Fruit fly (Drosophila melanogaster): Measurements from ENCODE around the gene Ptp61F.
A peak's percentile ranks its signal among the peaks of the same experiment; 100 is the strongest.

The Ptp61F gene

dm6 chr3L:1348248-1348647, 126.8 kb downstream of the Ptp61F start (continued):
- TF ChIP-seq CG4318 (GFP tag; optimal IDR thresholded peaks at IDR 0.05) (no peak), CG31627 (GFP tag; optimal IDR thresholded peaks at IDR 0.05) (peak; percentile 82), CG3919 (GFP tag; optimal IDR thresholded peaks at IDR 0.05) (peak; percentile 79), pdm3 (GFP tag; optimal IDR thresholded peaks at IDR 0.05) (peak; percentile 85), CG6808 (GFP tag; optimal IDR thresholded peaks at IDR 0.05) (peak; percentile 63), Sox102F (GFP tag; optimal IDR thresholded peaks at IDR 0.05) (no peak), fd59A (GFP tag; optimal IDR thresholded peaks at IDR 0.05) (peak; percentile 73), CG8632 (GFP tag; optimal IDR thresholded peaks at IDR 0.05) (peak; percentile 67), CG11902 (GFP tag; optimal IDR thresholded peaks at IDR 0.05) (peak; percentile 66), OdsH (GFP tag; optimal IDR thresholded peaks at IDR 0.05) (peak; percentile 85), vri (GFP tag; optimal IDR thresholded peaks at IDR 0.05) (peak; percentile 14), CG10631 (GFP tag; optimal IDR thresholded peaks at IDR 0.05) (peak; percentile 71), topi (GFP tag; optimal IDR thresholded peaks at IDR 0.05) (peak; percentile 78), Hr38 (GFP tag; optimal IDR thresholded peaks at IDR 0.05) (no peak), ss (GFP tag; optimal IDR thresholded peaks at IDR 0.05) (peak; percentile 83 to 84), net (GFP tag; optimal IDR thresholded peaks at IDR 0.05) (no peak), CG6163 (GFP tag; IDR thresholded peaks at IDR 0.05) (peak; percentile 92), CG6276 (GFP tag; optimal IDR thresholded peaks at IDR 0.05) (no peak), CG9139 (GFP tag; optimal IDR thresholded peaks at IDR 0.05) (no peak), Smox (GFP tag; optimal IDR thresholded peaks at IDR 0.05) (no peak), Met (GFP tag; optimal IDR thresholded peaks at IDR 0.05) (peak; percentile 80), fkh (GFP tag; optimal IDR thresholded peaks at IDR 0.05) (no peak), Blimp-1 (GFP tag; optimal IDR thresholded peaks at IDR 0.05) (no peak), spab (GFP tag; optimal IDR thresholded peaks at IDR 0.05) (peak; percentile 48), dsx (GFP tag; optimal IDR thresholded peaks at IDR 0.05; ENCODE audit: poor library complexity, severe bottlenecking) (peak; percentile 70), Sox14 (GFP tag; optimal IDR thresholded peaks at IDR 0.05) (peak; percentile 84), Gug (GFP tag; IDR thresholded peaks at IDR 0.05) (peak; percentile 73), acj6 (GFP tag; optimal IDR thresholded peaks at IDR 0.05) (peak; percentile 82), CG8319 (GFP tag; optimal IDR thresholded peaks at IDR 0.05) (peak; percentile 69), Lpt (GFP tag; optimal IDR thresholded peaks at IDR 0.05) (peak; percentile 73), CG32006 (GFP tag; optimal IDR thresholded peaks at IDR 0.05) (peak; percentile 88), CG3032 (tag; optimal IDR thresholded peaks at IDR 0.05) (peak; percentile 74), CG6854 (GFP tag; optimal IDR thresholded peaks at IDR 0.05) (peak; percentile 31), Eip93F (GFP tag; optimal IDR thresholded peaks at IDR 0.05) (peak; percentile 36), Sox15 (GFP tag; optimal IDR thresholded peaks at IDR 0.05) (peak; percentile 71), eg (GFP tag; IDR thresholded peaks at IDR 0.05) (peak; percentile 85)

DNA sequence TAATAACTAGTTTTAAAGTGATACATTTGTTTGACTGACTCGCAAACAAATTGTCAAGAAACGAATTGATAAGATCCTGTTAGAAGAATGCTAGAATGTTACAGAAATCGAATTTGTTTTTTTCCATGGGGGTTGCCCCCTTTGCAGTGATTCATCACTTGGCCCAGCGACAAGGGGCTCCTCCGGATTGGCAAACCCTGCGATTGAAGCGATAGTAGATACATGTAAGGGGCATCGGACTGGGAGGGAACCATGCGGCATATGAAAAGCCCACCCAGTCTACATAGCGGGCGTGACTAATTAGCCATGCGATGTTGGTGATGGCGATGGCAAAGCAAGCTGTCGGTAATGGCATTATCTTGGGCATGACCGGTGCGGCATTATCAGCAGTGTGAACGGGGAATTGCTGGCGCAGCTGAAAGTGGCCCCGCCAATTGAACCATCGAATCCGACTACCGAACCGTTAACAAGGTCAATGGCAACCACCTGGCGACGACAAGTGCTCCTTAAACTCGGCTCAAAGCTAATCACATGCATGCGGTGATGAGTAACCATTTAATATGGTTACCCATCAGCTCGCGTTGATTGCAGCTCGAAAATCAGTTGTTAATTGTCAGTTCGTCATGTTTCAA, 128.0 kb downstream of the Ptp61F start:
- TF ChIP-seq Eip78C (GFP tag) (peak; percentile 55), CG8119 (GFP tag; IDR thresholded peaks at IDR 0.05) (no peak), CG34406 (GFP tag; optimal IDR thresholded peaks at IDR 0.05) (no peak), svp (GFP tag) (peak; percentile 90), OdsH (GFP tag; optimal IDR thresholded peaks at IDR 0.05) (no peak), Eip75B (GFP tag; optimal IDR thresholded peaks at IDR 0.05) (no peak)
